Worm (Caenorhabditis elegans) whole organism, midembryonic: ENCODE data around the gene flp-14.

ENCODE experiments used
- T22C8.4 ChIP-seq: fragments of 200-800 bp; sonication (Bioruptor generic); IDR thresholded peaks from 2 replicates; pipeline ENCODE4 v1.3.6; 2022; ENCODE audit warnings: missing genetic modification characterization, missing compliant biosample characterization
- cog-1 ChIP-seq: sonication (generic microtip); optimal IDR thresholded peaks from 2 replicates; lab custom pipeline; 2016; ENCODE audit warnings: missing genetic modification characterization, missing compliant biosample characterization
- flt-1 ChIP-seq: fragments of 200-800 bp; sonication (Bioruptor generic); IDR thresholded peaks from 2 replicates; pipeline ENCODE4 v1.3.6; 2022; ENCODE audit warnings: missing genetic modification characterization, missing compliant biosample characterization
- klf-2 ChIP-seq: fragments of 200-800 bp; sonication (Bioruptor generic); conservative IDR thresholded peaks from 2 replicates; pipeline ENCODE4 v1.3.6; 2022; ENCODE audit warnings: missing genetic modification reagents, missing genetic modification characterization, missing compliant biosample characterization
- med-1 ChIP-seq: sonication (generic microtip); optimal IDR thresholded peaks from 2 replicates; lab custom pipeline; 2017; ENCODE audit warnings: missing genetic modification characterization, mild to moderate bottlenecking, missing compliant biosample characterization, antibody characterized with exemption, missing genetic modification reagents; ENCODE audit not compliant: insufficient read depth
- ref-1 ChIP-seq: fragments of 200-800 bp; sonication (Bioruptor generic); conservative IDR thresholded peaks from 2 replicates; pipeline ENCODE4 v1.3.6; 2022; ENCODE audit warnings: missing genetic modification reagents, missing genetic modification characterization, missing compliant biosample characterization
- tab-1 ChIP-seq: fragments of 200-800 bp; sonication (Bioruptor generic); IDR thresholded peaks from 2 replicates; pipeline ENCODE4 v1.3.6; 2022; ENCODE audit warnings: missing genetic modification characterization, missing compliant biosample characterization
- ztf-23 ChIP-seq: fragments of 200-800 bp; sonication (Bioruptor generic); IDR thresholded peaks from 2 replicates; pipeline ENCODE4 v1.3.6; 2022; ENCODE audit warnings: missing genetic modification reagents, missing genetic modification characterization, missing compliant biosample characterization
- ztf-29 ChIP-seq: fragments of 200-800 bp; sonication (Bioruptor generic); IDR thresholded peaks from 2 replicates; pipeline ENCODE4 v1.3.6; 2022; ENCODE audit warnings: missing genetic modification reagents, missing genetic modification characterization, missing compliant biosample characterization

flp-14 gene

ce11 chrIII:12910365-12910764 is at the start of gene flp-14:
Gene flp-14 (plus strand): TSS chrIII:12910510.
- TF ChIP-seq T22C8.4 (GFP tag; lab: Robert Waterston, UW) (no peak), ztf-23 (GFP tag; lab: Robert Waterston, UW) (no peak), tab-1 (no peak), ztf-29 (GFP tag; lab: Robert Waterston, UW) (no peak), ref-1 (no peak), cog-1 (tag; lab: Kevin White, UChicago) (no peak), med-1 (GFP tag; lab: Kevin White, UChicago) (no peak)

- TF ChIP-seq ztf-23 (GFP tag; lab: Robert Waterston, UW) = no peak
- no peak for TF ChIP-seq med-1 (GFP tag; lab: Kevin White, UChicago)
- no peak for TF ChIP-seq tab-1
- no peak for TF ChIP-seq ref-1
- TF ChIP-seq ztf-29 (GFP tag; lab: Robert Waterston, UW) = no peak
- no peak for TF ChIP-seq klf-2 (GFP tag; lab: Robert Waterston, UW)
- TF ChIP-seq cog-1 (tag; lab: Kevin White, UChicago) = no peak
- no peak for TF ChIP-seq T22C8.4 (GFP tag; lab: Robert Waterston, UW)
- no peak for TF ChIP-seq flt-1
These were observed 45.7 kb upstream of the flp-14 start, which contains the start of gene Y37D8A.8 for ce11 chrIII:12864648-12865047. Gene Y37D8A.8 (plus strand): TSS chrIII:12864948.

ce11 chrIII:12870060-12870696 is 40.1 kb upstream of the flp-14 start, which contains the start of gene Y37D8A.6:
Gene Y37D8A.6 (minus strand): TSS chrIII:12870297.
- no peak for TF ChIP-seq T22C8.4 (GFP tag; lab: Robert Waterston, UW)
- no peak for TF ChIP-seq ztf-29 (GFP tag; lab: Robert Waterston, UW)
- TF ChIP-seq med-1 (GFP tag; lab: Kevin White, UChicago) = no peak
- TF ChIP-seq klf-2 (GFP tag; lab: Robert Waterston, UW) = no peak
- TF ChIP-seq cog-1 (tag; lab: Kevin White, UChicago) = no peak
- no peak for TF ChIP-seq ref-1
- no peak for TF ChIP-seq ztf-23 (GFP tag; lab: Robert Waterston, UW)
- TF ChIP-seq tab-1 = no peak
- TF ChIP-seq flt-1 = no peak

- 0 out of 2 replicates have a peak, but pooled peaks have one; percentile 67 for TF ChIP-seq ztf-29 (GFP tag; lab: Robert Waterston, UW)
- TF ChIP-seq ztf-23 (GFP tag; lab: Robert Waterston, UW) = peak; percentile 86
- peak; percentile 58; the same call in 1 of the 2 replicates for TF ChIP-seq klf-2 (GFP tag; lab: Robert Waterston, UW)
- TF ChIP-seq med-1 (GFP tag; lab: Kevin White, UChicago) = peak; percentile 74
- peak; percentile 76 for TF ChIP-seq tab-1
- TF ChIP-seq ref-1 = no peak
- TF ChIP-seq flt-1 = peak; percentile 85
- no peak for TF ChIP-seq T22C8.4 (GFP tag; lab: Robert Waterston, UW)
- TF ChIP-seq cog-1 (tag; lab: Kevin White, UChicago) = peak; percentile 72
These were observed 35.7 kb upstream of the flp-14 start, which contains the start of the genes mrg-1 and spcs-2 for ce11 chrIII:12874606-12875066. Gene mrg-1 (minus strand): TSS chrIII:12874656. Gene spcs-2 (plus strand): TSS chrIII:12875031.

ce11 chrIII:12875653-12876052 is 34.7 kb upstream of the flp-14 start:
- TF ChIP-seq T22C8.4 (GFP tag; lab: Robert Waterston, UW) = no peak
- no peak for TF ChIP-seq ztf-29 (GFP tag; lab: Robert Waterston, UW)
- no peak for TF ChIP-seq cog-1 (tag; lab: Kevin White, UChicago)
- no peak for TF ChIP-seq flt-1
- no peak for TF ChIP-seq med-1 (GFP tag; lab: Kevin White, UChicago)
- no peak for TF ChIP-seq ref-1
- TF ChIP-seq klf-2 (GFP tag; lab: Robert Waterston, UW) = no peak
- TF ChIP-seq tab-1 = no peak
- no peak for TF ChIP-seq ztf-23 (GFP tag; lab: Robert Waterston, UW)

ce11 chrIII:12877527-12878234 is 32.6 kb upstream of the flp-14 start, which contains the start of the genes cec-7 and enu-3.5:
Gene cec-7 (minus strand): TSS chrIII:12877577.
Gene enu-3.5 (plus strand): TSS chrIII:12878196.
- TF ChIP-seq cog-1 (tag; lab: Kevin White, UChicago) (no peak), ztf-23 (GFP tag; lab: Robert Waterston, UW) (0 out of 2 replicates have a peak, but pooled peaks have one; percentile 36), ref-1 (no peak), med-1 (GFP tag; lab: Kevin White, UChicago) (no peak), flt-1 (0 out of 2 replicates have a peak, but pooled peaks have one; percentile 9), klf-2 (GFP tag; lab: Robert Waterston, UW) (peak; percentile 59; the same call in 1 of the 2 replicates), T22C8.4 (GFP tag; lab: Robert Waterston, UW) (no peak), ztf-29 (GFP tag; lab: Robert Waterston, UW) (no peak)

- TF ChIP-seq flt-1 = no peak
- TF ChIP-seq T22C8.4 (GFP tag; lab: Robert Waterston, UW) = no peak
- no peak for TF ChIP-seq ref-1
- no peak for TF ChIP-seq med-1 (GFP tag; lab: Kevin White, UChicago)
- no peak for TF ChIP-seq klf-2 (GFP tag; lab: Robert Waterston, UW)
- TF ChIP-seq cog-1 (tag; lab: Kevin White, UChicago) = no peak
- TF ChIP-seq tab-1 = no peak
- no peak for TF ChIP-seq ztf-29 (GFP tag; lab: Robert Waterston, UW)
- no peak for TF ChIP-seq ztf-23 (GFP tag; lab: Robert Waterston, UW)
These were observed 29.6 kb upstream of the flp-14 start for ce11 chrIII:12880704-12881103.

ce11 chrIII:12885153-12885552 is 25.2 kb upstream of the flp-14 start:
- TF ChIP-seq med-1 (GFP tag; lab: Kevin White, UChicago) (no peak), ztf-23 (GFP tag; lab: Robert Waterston, UW) (no peak), ztf-29 (GFP tag; lab: Robert Waterston, UW) (no peak), T22C8.4 (GFP tag; lab: Robert Waterston, UW) (no peak), cog-1 (tag; lab: Kevin White, UChicago) (no peak), ref-1 (no peak), tab-1 (no peak), flt-1 (no peak), klf-2 (GFP tag; lab: Robert Waterston, UW) (no peak)
